Fruit fly (Drosophila melanogaster): ENCODE results near the gene CG42821.
A peak's percentile ranks its signal among the peaks of the same experiment; 100 is the strongest.

CG42821 gene

dm6 chr3R:17386168-17386819 is 26.6 kb upstream of the CG42821 start (continued):
- peak; percentile 35; the same call in 2 of the 3 replicates for TF ChIP-seq CG34422 (GFP tag; IDR thresholded peaks at IDR 0.05)
- peak; percentile 57 for TF ChIP-seq NfI (GFP tag; optimal IDR thresholded peaks at IDR 0.05)
- TF ChIP-seq cg (GFP tag; optimal IDR thresholded peaks at IDR 0.05): no peak
- TF ChIP-seq Adf1 (GFP tag; IDR thresholded peaks at IDR 0.05): no peak
- peak; percentile 56 for TF ChIP-seq CG6813 (GFP tag; optimal IDR thresholded peaks at IDR 0.05)
- TF ChIP-seq CG12071 (GFP tag; optimal IDR thresholded peaks at IDR 0.05): peak; percentile 67
- TF ChIP-seq disco-r (GFP tag; optimal IDR thresholded peaks at IDR 0.05): no peak
- TF ChIP-seq dan (GFP tag; IDR thresholded peaks at IDR 0.05): peak; percentile 20; the same call in 1 of the 2 replicates
- peak; percentile 18 for TF ChIP-seq CG10462 (GFP tag; optimal IDR thresholded peaks at IDR 0.05)
- peak; percentile 85 for TF ChIP-seq ara (GFP tag; IDR thresholded peaks at IDR 0.05)
- TF ChIP-seq hb (GFP tag; IDR thresholded peaks at IDR 0.05; ENCODE audit: partially characterized antibody): no peak
- no peak for TF ChIP-seq Dip2 (GFP tag; IDR thresholded peaks at IDR 0.05)
- TF ChIP-seq CG2889 (GFP tag; IDR thresholded peaks at IDR 0.05): peak; percentile 61; the same call in 2 of the 3 replicates
- peak; percentile 80 for TF ChIP-seq CG10979 (tag; optimal IDR thresholded peaks at IDR 0.05)
- no peak for TF ChIP-seq cad (GFP tag; optimal IDR thresholded peaks at IDR 0.05)
- peak; percentile 1 for TF ChIP-seq tio (GFP tag; optimal IDR thresholded peaks at IDR 0.05)
- peak; percentile 74 for TF ChIP-seq CG12769 (tag; optimal IDR thresholded peaks at IDR 0.05)
- peak; percentile 37 for TF ChIP-seq Side (GFP tag; optimal IDR thresholded peaks at IDR 0.05)
- peak; percentile 32 for TF ChIP-seq pnt (GFP tag; optimal IDR thresholded peaks at IDR 0.05)
- TF ChIP-seq CG5953 (GFP tag; IDR thresholded peaks at IDR 0.05): peak; percentile 78
- TF ChIP-seq GATAe (GFP tag; conservative IDR thresholded peaks at IDR 0.05): no peak
- no peak for TF ChIP-seq pros (GFP tag; optimal IDR thresholded peaks at IDR 0.05)
- TF ChIP-seq CG10267 (tag; optimal IDR thresholded peaks at IDR 0.05): peak; percentile 34
- TF ChIP-seq CG6683 (GFP tag; optimal IDR thresholded peaks at IDR 0.05): no peak
- TF ChIP-seq rib (GFP tag; IDR thresholded peaks at IDR 0.05): no peak
- peak; percentile 71; the same call in 1 of the 2 replicates for TF ChIP-seq E2f1 (GFP tag; IDR thresholded peaks at IDR 0.05)
- peak; percentile 68 for TF ChIP-seq tgo (GFP tag; IDR thresholded peaks at IDR 0.05)
- peak; percentile 11 for TF ChIP-seq CG8290 (GFP tag; optimal IDR thresholded peaks at IDR 0.05)
- TF ChIP-seq CG8290 (tag; optimal IDR thresholded peaks at IDR 0.05): peak in 1 of 2 experiments; percentile 63
- TF ChIP-seq CG11504 (tag; optimal IDR thresholded peaks at IDR 0.05): peak; percentile 85
- peak; percentile 65 for TF ChIP-seq CG31441 (GFP tag; IDR thresholded peaks at IDR 0.05)
- peak; percentile 81 for TF ChIP-seq CG18262 (tag; optimal IDR thresholded peaks at IDR 0.05)
- no peak for TF ChIP-seq inv (GFP tag; IDR thresholded peaks at IDR 0.05; ENCODE audit: partially characterized antibody)
- no peak for TF ChIP-seq CG15514 (GFP tag; optimal IDR thresholded peaks at IDR 0.05)
- TF ChIP-seq CG4854 (GFP tag; optimal IDR thresholded peaks at IDR 0.05): no peak
- peak; percentile 29 for TF ChIP-seq nom (GFP tag; optimal IDR thresholded peaks at IDR 0.05)
- peak; percentile 68 for TF ChIP-seq D19A (tag; optimal IDR thresholded peaks at IDR 0.05)
- peak; percentile 29 for TF ChIP-seq Camta (GFP tag; optimal IDR thresholded peaks at IDR 0.05)
- TF ChIP-seq CG33557 (GFP tag; optimal IDR thresholded peaks at IDR 0.05): peak; percentile 10
- peak; percentile 60 for TF ChIP-seq sens-2 (GFP tag; IDR thresholded peaks at IDR 0.05)
- peak; percentile 45 for TF ChIP-seq Max (GFP tag; optimal IDR thresholded peaks at IDR 0.05)
- TF ChIP-seq CG31388 (GFP tag; optimal IDR thresholded peaks at IDR 0.05): no peak
- peak; percentile 43 for TF ChIP-seq MTF-1 (GFP tag; optimal IDR thresholded peaks at IDR 0.05; ENCODE audit: borderline replicate concordance)
- 0 out of 2 replicates have a peak, but pooled peaks have one; percentile 24 for TF ChIP-seq dimm (GFP tag; IDR thresholded peaks at IDR 0.05)
- no peak for TF ChIP-seq CG6854 (GFP tag; optimal IDR thresholded peaks at IDR 0.05)
- TF ChIP-seq CG13424 (tag; optimal IDR thresholded peaks at IDR 0.05): peak; percentile 75
- TF ChIP-seq nerfin-1 (tag; optimal IDR thresholded peaks at IDR 0.05): peak; percentile 57
- peak; percentile 65 for TF ChIP-seq dysf (GFP tag; IDR thresholded peaks at IDR 0.05)
- peak; percentile 67 for TF ChIP-seq dmrt11E (tag; optimal IDR thresholded peaks at IDR 0.05)

All from whole organism, embryonic.